Fruit fly (Drosophila melanogaster) whole organism, prepupa: ENCODE data around the gene CG15506.

Experiments used
- CG10631 ChIP-seq: fragments of 200-800 bp; sonication (Bioruptor generic); optimal IDR thresholded peaks from 2 replicates; lab custom pipeline; 2016; ENCODE audit warnings: missing biosample characterization, missing genetic modification characterization
- CG15336 ChIP-seq: fragments of 200-800 bp; sonication (Bioruptor generic); IDR thresholded peaks from 2 replicates; pipeline ENCODE4 v1.3.6; 2022; ENCODE audit warnings: missing biosample characterization, missing genetic modification characterization
- CG16779 ChIP-seq: fragments of 200-800 bp; sonication (Bioruptor generic); optimal IDR thresholded peaks from 3 replicates; lab custom pipeline; 2017; ENCODE audit warnings: missing biosample characterization, mild to moderate bottlenecking, missing genetic modification characterization
- CG3032 ChIP-seq: fragments of 200-800 bp; optimal IDR thresholded peaks from 2 replicates; lab custom pipeline; 2019; ENCODE audit warnings: missing biosample characterization, mild to moderate bottlenecking, missing genetic modification characterization, moderate library complexity
- CG3919 ChIP-seq: fragments of 200-800 bp; sonication (Bioruptor generic); optimal IDR thresholded peaks from 3 replicates; lab custom pipeline; 2016; ENCODE audit warnings: missing biosample characterization, missing genetic modification characterization
- CG6163 ChIP-seq: fragments of 200-800 bp; sonication (Bioruptor generic); IDR thresholded peaks from 3 replicates; pipeline ENCODE4 v1.3.6; 2022; ENCODE audit warnings: missing biosample characterization, missing genetic modification characterization
- CG8119 ChIP-seq: fragments of 200-800 bp; sonication (Bioruptor generic); IDR thresholded peaks from 3 replicates; pipeline ENCODE4 v1.3.6; 2022; ENCODE audit warnings: missing biosample characterization, missing genetic modification characterization
- Sox14 ChIP-seq: fragments of 200-800 bp; sonication (Bioruptor generic); optimal IDR thresholded peaks from 3 replicates; lab custom pipeline; 2016; ENCODE audit warnings: missing biosample characterization, missing genetic modification characterization
- cyc ChIP-seq: fragments of 200-800 bp; sonication (Bioruptor generic); optimal IDR thresholded peaks from 3 replicates; lab custom pipeline; 2016; ENCODE audit warnings: missing biosample characterization, missing genetic modification characterization
- dsx ChIP-seq: fragments of 200-800 bp; optimal IDR thresholded peaks from 3 replicates; lab custom pipeline; 2019; ENCODE audit warnings: missing biosample characterization, mild to moderate bottlenecking, missing genetic modification characterization, moderate library complexity; ENCODE audit not compliant: poor library complexity, severe bottlenecking
- eg ChIP-seq: fragments of 200-800 bp; sonication (Bioruptor generic); IDR thresholded peaks from 3 replicates; pipeline ENCODE4 v1.3.6; 2022; ENCODE audit warnings: missing biosample characterization, missing genetic modification characterization
- fkh ChIP-seq: fragments of 200-800 bp; sonication (Bioruptor generic); optimal IDR thresholded peaks from 3 replicates; lab custom pipeline; 2017; ENCODE audit warnings: missing biosample characterization, mild to moderate bottlenecking, missing genetic modification characterization, moderate library complexity
- ss ChIP-seq, 2 experiments: fragments of 200-800 bp; sonication (Bioruptor generic); optimal IDR thresholded peaks; 2 replicates in 1 of 2; 3 replicates in 1 of 2; lab custom pipeline; 2017 to 2018; ENCODE audit warnings: mild to moderate bottlenecking in 2 of 2, missing biosample characterization in 2 of 2, missing genetic modification characterization in 2 of 2, moderate library complexity in 1 of 2
- vri ChIP-seq: fragments of 200-800 bp; sonication (Bioruptor generic); optimal IDR thresholded peaks from 3 replicates; lab custom pipeline; 2016; ENCODE audit warnings: missing biosample characterization, mild to moderate bottlenecking, missing genetic modification characterization

Gene CG15506

dm6 chr3R:29767236-29767635, 48.8 kb downstream of the CG15506 start:
- TF ChIP-seq CG16779 (tag; lab: Kevin White, UChicago) (no peak), CG3919 (GFP tag; lab: Kevin White, UChicago) (peak; percentile 9)

- TF ChIP-seq CG6163 (GFP tag; lab: Robert Waterston, UW) (0 out of 3 replicates have a peak, but pooled peaks have one; percentile 6), Sox14 (no peak)
Measured at dm6 chr3R:29770930-29771329, 52.5 kb downstream of the CG15506 start.

dm6 chr3R:29771645-29772089, 53.2 kb downstream of the CG15506 start:
- TF ChIP-seq vri (GFP tag; lab: Kevin White, UChicago) = peak; percentile 67
- TF ChIP-seq CG15336 (GFP tag; lab: Robert Waterston, UW) = peak; percentile 18; the same call in 1 of the 2 replicates
- TF ChIP-seq cyc = no peak
- no peak for TF ChIP-seq CG10631 (GFP tag; lab: Kevin White, UChicago)
- TF ChIP-seq dsx = peak; percentile 17
- peak; percentile 25 for TF ChIP-seq CG16779 (tag; lab: Kevin White, UChicago)
- peak; percentile 97 for TF ChIP-seq fkh (GFP tag; lab: Kevin White, UChicago)
- peak; percentile 27; the same call in 1 of the 3 replicates for TF ChIP-seq CG8119 (GFP tag; lab: Robert Waterston, UW)
- TF ChIP-seq ss (GFP tag; optimal IDR thresholded peaks at IDR 0.05; lab: Kevin White, UChicago) = peak in 1 of 2 experiments; percentile 46
- TF ChIP-seq eg (GFP tag; lab: Robert Waterston, UW) = peak; percentile 44; the same call in 1 of the 3 replicates
- TF ChIP-seq CG3032 = no peak
